Fruit fly (Drosophila melanogaster) whole organism, embryonic: ENCODE data around the gene CG44259.

ENCODE experiments used
- CG11695 ChIP-seq: fragments of 200-800 bp; sonication (Bioruptor generic); IDR thresholded peaks from 3 replicates; pipeline ENCODE4 v1.3.6; 2022; ENCODE audit warnings: missing biosample characterization, missing genetic modification characterization
- CG12942 ChIP-seq: fragments of 200-800 bp; sonication (Bioruptor generic); optimal IDR thresholded peaks from 3 replicates; lab custom pipeline; 2016; ENCODE audit warnings: missing biosample characterization, missing genetic modification characterization
- CG2202 ChIP-seq: fragments of 200-800 bp; sonication (Bioruptor generic); optimal IDR thresholded peaks from 2 replicates; lab custom pipeline; 2018; ENCODE audit warnings: missing biosample characterization, mild to moderate bottlenecking, missing genetic modification characterization
- CG8089 ChIP-seq: fragments of 200-800 bp; sonication (Bioruptor generic); optimal IDR thresholded peaks from 3 replicates; lab custom pipeline; 2016; ENCODE audit warnings: missing biosample characterization, missing genetic modification characterization
- CG8765 ChIP-seq: fragments of 200-800 bp; sonication (Bioruptor generic); IDR thresholded peaks from 2 replicates; pipeline ENCODE4 v1.3.6; 2022; ENCODE audit warnings: missing biosample characterization, missing genetic modification characterization
- eve ChIP-seq, 2 experiments: fragments of >200 bp; optimal IDR thresholded peaks; 2 replicates each; lab custom pipeline; 2017; ENCODE audit warnings: missing biosample characterization in 2 of 2, missing genetic modification characterization in 2 of 2
- sens ChIP-seq: fragments of 200-800 bp; sonication (Bioruptor generic); peaks from one replicate; lab custom pipeline; 2016; ENCODE audit warnings: missing biosample characterization, missing genetic modification characterization
- sug ChIP-seq: fragments of 200-800 bp; optimal IDR thresholded peaks from 2 replicates; lab custom pipeline; 2019; ENCODE audit warnings: missing biosample characterization, mild to moderate bottlenecking, missing genetic modification characterization, moderate library complexity

- TF ChIP-seq CG8765 (GFP tag; lab: Robert Waterston, UW) (no peak), CG8089 (GFP tag; lab: Kevin White, UChicago) (no peak), eve (GFP tag; optimal IDR thresholded peaks at IDR 0.05; lab: Kevin White, UChicago) (no peak), sug (no peak), sens (GFP tag; lab: Kevin White, UChicago) (no peak), CG2202 (no peak), CG12942 (GFP tag; lab: Kevin White, UChicago) (no peak), CG11695 (no peak)
Measured at dm6 chr3R:17222974-17223373, 31.0 kb downstream of the CG44259 start, which contains the start of gene CG31262.
